Worm (Caenorhabditis elegans) whole organism, L2 larva: ENCODE results near the gene lpin-1.

Experiments
- C34F6.9 ChIP-seq: fragments of 150-350 bp; optimal IDR thresholded peaks from 2 replicates; lab custom pipeline; 2014; ENCODE audit warnings: missing biosample characterization, missing genetic modification characterization
- F13H6.1 ChIP-seq: sonication (generic microtip); optimal IDR thresholded peaks from 2 replicates; lab custom pipeline; 2016; ENCODE audit warnings: missing genetic modification characterization, missing compliant biosample characterization
- Y55F3AM.14 ChIP-seq: fragments of 200-800 bp; sonication (Bioruptor generic); optimal IDR thresholded peaks from 2 replicates; lab custom pipeline; 2018; ENCODE audit warnings: mild to moderate bottlenecking, missing genetic modification characterization, missing compliant biosample characterization
- ZK546.5 ChIP-seq: sonication (generic microtip); optimal IDR thresholded peaks from 2 replicates; lab custom pipeline; 2017; ENCODE audit warnings: missing biosample characterization, missing genetic modification characterization
- alr-1 ChIP-seq: fragments of 150-350 bp; optimal IDR thresholded peaks from 2 replicates; lab custom pipeline; 2014; ENCODE audit warnings: missing biosample characterization, missing genetic modification characterization
- ama-1 ChIP-seq: fragments of 150-350 bp; optimal IDR thresholded peaks from 2 replicates; lab custom pipeline; 2018; ENCODE audit warnings: inconsistent platforms
- crh-2 ChIP-seq: sonication (generic microtip); optimal IDR thresholded peaks from 2 replicates; lab custom pipeline; 2017; ENCODE audit warnings: missing biosample characterization, missing genetic modification characterization
- dmd-4 ChIP-seq: sonication (generic microtip); optimal IDR thresholded peaks from 2 replicates; lab custom pipeline; 2017; ENCODE audit warnings: missing biosample characterization, missing genetic modification characterization
- egl-27 ChIP-seq: sonication (generic microtip); optimal IDR thresholded peaks from 3 replicates; lab custom pipeline; 2017; ENCODE audit warnings: missing biosample characterization, missing genetic modification reagents, missing genetic modification characterization
- fos-1 ChIP-seq: fragments of 150-350 bp; optimal IDR thresholded peaks from 2 replicates; lab custom pipeline; 2014; ENCODE audit warnings: missing biosample characterization, missing genetic modification characterization
- gmeb-1 ChIP-seq: fragments of 150-350 bp; optimal IDR thresholded peaks from 2 replicates; lab custom pipeline; 2014; ENCODE audit warnings: missing biosample characterization, missing genetic modification characterization
- lin-11 ChIP-seq: fragments of 150-350 bp; sonication (generic microtip); optimal IDR thresholded peaks from 2 replicates; lab custom pipeline; 2014; ENCODE audit warnings: missing biosample characterization, missing genetic modification characterization, inconsistent platforms, mixed read lengths
- lin-39 ChIP-seq: fragments of 150-350 bp; optimal IDR thresholded peaks from 2 replicates; lab custom pipeline; 2014; ENCODE audit warnings: missing biosample characterization, missing genetic modification reagents, missing genetic modification characterization
- lsy-2 ChIP-seq, 2 experiments: fragments of 150-350 bp in 1 of 2; sonication (generic microtip) in 1 of 2; optimal IDR thresholded peaks; 2 replicates each; lab custom pipeline; 2014 to 2017; ENCODE audit warnings: missing biosample characterization in 2 of 2, missing genetic modification characterization in 2 of 2
- mab-5 ChIP-seq: fragments of 150-350 bp; optimal IDR thresholded peaks from 2 replicates; lab custom pipeline; 2014; ENCODE audit warnings: missing biosample characterization, missing genetic modification characterization
- mbf-1 ChIP-seq: sonication (generic microtip); optimal IDR thresholded peaks from 2 replicates; lab custom pipeline; 2017; ENCODE audit warnings: missing biosample characterization, missing genetic modification characterization
- nhr-10 ChIP-seq: sonication (generic microtip); optimal IDR thresholded peaks from 2 replicates; lab custom pipeline; 2017; ENCODE audit warnings: missing biosample characterization, missing genetic modification characterization
- nhr-11 ChIP-seq: fragments of 150-350 bp; optimal IDR thresholded peaks from 2 replicates; lab custom pipeline; 2014; ENCODE audit warnings: missing biosample characterization, missing genetic modification characterization
- nhr-12 ChIP-seq: fragments of 150-350 bp; optimal IDR thresholded peaks from 2 replicates; lab custom pipeline; 2014; ENCODE audit warnings: missing biosample characterization, missing genetic modification characterization
- nhr-237 ChIP-seq: fragments of 150-350 bp; optimal IDR thresholded peaks from 2 replicates; lab custom pipeline; 2014; ENCODE audit warnings: missing biosample characterization, missing genetic modification characterization
- nhr-25 ChIP-seq: fragments of 150-350 bp; sonication (generic microtip); optimal IDR thresholded peaks from 3 replicates; lab custom pipeline; 2014; ENCODE audit warnings: missing biosample characterization, missing genetic modification characterization
- nhr-6 ChIP-seq: fragments of 150-350 bp; optimal IDR thresholded peaks from 2 replicates; lab custom pipeline; 2014; ENCODE audit warnings: missing biosample characterization, missing genetic modification characterization
- nhr-77 ChIP-seq: fragments of 150-350 bp; optimal IDR thresholded peaks from 2 replicates; lab custom pipeline; 2014; ENCODE audit warnings: missing biosample characterization, missing genetic modification characterization
- peb-1 ChIP-seq: fragments of 150-350 bp; optimal IDR thresholded peaks from 2 replicates; lab custom pipeline; 2014; ENCODE audit warnings: missing biosample characterization, missing genetic modification characterization
- sem-4 ChIP-seq: fragments of 150-350 bp; optimal IDR thresholded peaks from 2 replicates; lab custom pipeline; 2014; ENCODE audit warnings: missing biosample characterization, missing genetic modification reagents, missing genetic modification characterization
- sma-3 ChIP-seq: sonication (generic microtip); optimal IDR thresholded peaks from 2 replicates; lab custom pipeline; 2016; ENCODE audit warnings: missing genetic modification reagents, missing genetic modification characterization, missing compliant biosample characterization
- snpc-4 ChIP-seq: fragments of 150-350 bp; optimal IDR thresholded peaks from 2 replicates; lab custom pipeline; 2014; ENCODE audit warnings: missing biosample characterization, missing genetic modification characterization
- unc-39 ChIP-seq: fragments of 150-350 bp; optimal IDR thresholded peaks from 2 replicates; lab custom pipeline; 2014; ENCODE audit warnings: missing biosample characterization, missing genetic modification characterization
- unc-55 ChIP-seq: fragments of 150-350 bp; sonication (generic microtip); optimal IDR thresholded peaks from 3 replicates; lab custom pipeline; 2014; ENCODE audit warnings: missing biosample characterization, missing genetic modification reagents, missing genetic modification characterization
- unc-62 ChIP-seq: fragments of 150-350 bp; optimal IDR thresholded peaks from 2 replicates; lab custom pipeline; 2014; ENCODE audit warnings: missing biosample characterization, missing genetic modification reagents, missing genetic modification characterization
- zag-1 ChIP-seq: fragments of 150-350 bp; optimal IDR thresholded peaks from 2 replicates; lab custom pipeline; 2014; ENCODE audit warnings: missing biosample characterization, missing genetic modification characterization
- ztf-1 ChIP-seq: fragments of 200-800 bp; sonication (Bioruptor generic); conservative IDR thresholded peaks from 2 replicates; pipeline ENCODE4 v1.3.6; 2022; ENCODE audit warnings: missing genetic modification characterization, missing compliant biosample characterization
- ztf-11 ChIP-seq: sonication (generic microtip); optimal IDR thresholded peaks from 2 replicates; lab custom pipeline; 2017; ENCODE audit warnings: missing biosample characterization, missing genetic modification characterization

lpin-1 gene

ce11 chrV:13678542-13678941 is 24.6 kb upstream of the lpin-1 start, which contains the start of the genes tag-65 and ccz-1 (continued):
- TF ChIP-seq unc-55: peak; percentile 97
- TF ChIP-seq C34F6.9 (tag; lab: Kevin White, UChicago): peak; percentile 97
- TF ChIP-seq nhr-77 (tag; lab: Kevin White, UChicago): no peak
- no peak for TF ChIP-seq ztf-11 (tag; lab: Kevin White, UChicago)
- TF ChIP-seq sem-4 (tag; lab: Kevin White, UChicago): peak; percentile 57
- peak; percentile 93 for TF ChIP-seq gmeb-1 (tag; lab: Kevin White, UChicago)
- no peak for TF ChIP-seq unc-39 (tag; lab: Kevin White, UChicago)
- no peak for TF ChIP-seq mbf-1 (tag; lab: Kevin White, UChicago)
- TF ChIP-seq fos-1 (tag; lab: Kevin White, UChicago): peak; percentile 69
- peak; percentile 35 for TF ChIP-seq ama-1

- no peak for TF ChIP-seq nhr-237
These were observed 18.1 kb upstream of the lpin-1 start, which contains the start of the genes mip-2 and F58G11.4 for ce11 chrV:13671911-13672639. mip-2 (minus strand) TSS chrV:13671958. F58G11.4 (plus strand) TSS chrV:13672589.

- no peak for TF ChIP-seq sma-3 (GFP tag; lab: Kevin White, UChicago)
- no peak for TF ChIP-seq unc-62 (GFP tag; lab: Kevin White, UChicago)
- TF ChIP-seq dmd-4 (tag; lab: Kevin White, UChicago): no peak
- no peak for TF ChIP-seq nhr-6 (tag; lab: Kevin White, UChicago)
- no peak for TF ChIP-seq ZK546.5 (tag; lab: Kevin White, UChicago)
- no peak for TF ChIP-seq nhr-237
- TF ChIP-seq ztf-11 (tag; lab: Kevin White, UChicago): no peak
- TF ChIP-seq peb-1 (tag; lab: Kevin White, UChicago): no peak
- no peak for TF ChIP-seq nhr-25 (tag; lab: Kevin White, UChicago)
- no peak for TF ChIP-seq nhr-12 (tag; lab: Kevin White, UChicago)
- no peak for TF ChIP-seq ama-1
- no peak for TF ChIP-seq zag-1 (tag; lab: Kevin White, UChicago)
- TF ChIP-seq nhr-10 (tag; lab: Kevin White, UChicago): no peak
- no peak for TF ChIP-seq F13H6.1 (tag; lab: Kevin White, UChicago)
- TF ChIP-seq lsy-2 (tag; optimal IDR thresholded peaks at IDR 0.05; lab: Kevin White, UChicago): no peak
- no peak for TF ChIP-seq egl-27 (tag; lab: Kevin White, UChicago)
- TF ChIP-seq gmeb-1 (tag; lab: Kevin White, UChicago): no peak
- TF ChIP-seq mab-5: no peak
- no peak for TF ChIP-seq Y55F3AM.14 (GFP tag; lab: Kevin White, UChicago)
- no peak for TF ChIP-seq nhr-77 (tag; lab: Kevin White, UChicago)
These were observed 15.2 kb upstream of the lpin-1 start for ce11 chrV:13669170-13669569.

- TF ChIP-seq peb-1 (tag; lab: Kevin White, UChicago): no peak
- TF ChIP-seq unc-55: no peak
- no peak for TF ChIP-seq C34F6.9 (tag; lab: Kevin White, UChicago)
- TF ChIP-seq nhr-12 (tag; lab: Kevin White, UChicago): no peak
- TF ChIP-seq crh-2: no peak
- TF ChIP-seq ama-1: no peak
These were observed 14.4 kb upstream of the lpin-1 start for ce11 chrV:13668337-13668736.

ce11 chrV:13666460-13666859 is 12.5 kb upstream of the lpin-1 start:
- TF ChIP-seq nhr-11 (tag; lab: Kevin White, UChicago) (no peak), nhr-12 (tag; lab: Kevin White, UChicago) (no peak), dmd-4 (tag; lab: Kevin White, UChicago) (no peak), sma-3 (GFP tag; lab: Kevin White, UChicago) (no peak), alr-1 (no peak), ama-1 (no peak), ztf-1 (GFP tag; lab: Robert Waterston, UW) (no peak), snpc-4 (tag; lab: Kevin White, UChicago) (no peak), lin-39 (no peak), nhr-25 (tag; lab: Kevin White, UChicago) (no peak), crh-2 (no peak), lin-11 (tag; lab: Kevin White, UChicago) (no peak), C34F6.9 (tag; lab: Kevin White, UChicago) (no peak), unc-55 (no peak), mab-5 (no peak), zag-1 (tag; lab: Kevin White, UChicago) (no peak), unc-62 (GFP tag; lab: Kevin White, UChicago) (no peak), ztf-11 (tag; lab: Kevin White, UChicago) (no peak), egl-27 (tag; lab: Kevin White, UChicago) (no peak)
